Fruit fly (Drosophila melanogaster): ENCODE results near the gene wake.

Gene wake

dm6 chr3R:22707178-22707577 is 67.6 kb downstream of the wake start, which contains the start of gene CG13842:
Gene CG13842 (minus strand): TSS chr3R:22707278.
- TF ChIP-seq vvl (GFP tag; IDR thresholded peaks at IDR 0.05) (0 out of 2 replicates have a peak, but pooled peaks have one; percentile 10), crol (GFP tag; IDR thresholded peaks at IDR 0.05) (no peak), sna (GFP tag; IDR thresholded peaks at IDR 0.05; ENCODE audit: partially characterized antibody) (no peak), crc (GFP tag; optimal IDR thresholded peaks at IDR 0.05) (no peak), Ssrp (tag; optimal IDR thresholded peaks at IDR 0.05) (no peak), Dref (GFP tag; IDR thresholded peaks at IDR 0.05) (0 out of 2 replicates have a peak, but pooled peaks have one; percentile 9), gem (tag; optimal IDR thresholded peaks at IDR 0.05) (no peak)

dm6 chr3R:22710662-22711061 is 71.1 kb downstream of the wake start, which contains the start of gene CG4907:
Gene CG4907 (minus strand): TSS chr3R:22710762.
- no peak for TF ChIP-seq HLH54F (GFP tag; optimal IDR thresholded peaks at IDR 0.05)
- TF ChIP-seq pita (GFP tag; optimal IDR thresholded peaks at IDR 0.05): no peak
- no peak for TF ChIP-seq Hr3 (GFP tag; optimal IDR thresholded peaks at IDR 0.05)

- TF ChIP-seq kni (GFP tag; optimal IDR thresholded peaks at IDR 0.05): peak; percentile 23
- TF ChIP-seq pros (GFP tag; optimal IDR thresholded peaks at IDR 0.05): peak; percentile 94
- TF ChIP-seq CG12219 (GFP tag; optimal IDR thresholded peaks at IDR 0.05): no peak
- no peak for TF ChIP-seq mam (GFP tag; optimal IDR thresholded peaks at IDR 0.05)
- TF ChIP-seq nerfin-1 (tag; optimal IDR thresholded peaks at IDR 0.05): peak; percentile 31
- TF ChIP-seq twi (tag; optimal IDR thresholded peaks at IDR 0.05): peak; percentile 9
- 0 out of 2 replicates have a peak, but pooled peaks have one; percentile 7 for TF ChIP-seq seq (GFP tag; IDR thresholded peaks at IDR 0.05)
These were observed 78.3 kb downstream of the wake start for dm6 chr3R:22717863-22718262.

dm6 chr3R:22718401-22718800 is 78.8 kb downstream of the wake start:
- TF ChIP-seq CG11695 (GFP tag; IDR thresholded peaks at IDR 0.05) (no peak), Kr (GFP tag; optimal IDR thresholded peaks at IDR 0.05) (no peak), CG11398 (GFP tag; optimal IDR thresholded peaks at IDR 0.05) (no peak), CG12769 (tag; optimal IDR thresholded peaks at IDR 0.05) (no peak), CG12391 (tag; optimal IDR thresholded peaks at IDR 0.05) (no peak), Nf-YB (GFP tag; optimal IDR thresholded peaks at IDR 0.05) (no peak), PHDP (tag; optimal IDR thresholded peaks at IDR 0.05) (no peak), sens (GFP tag) (peak; percentile 57)

- TF ChIP-seq CG3847 (GFP tag; IDR thresholded peaks at IDR 0.05): no peak
- no peak for TF ChIP-seq CG10267 (tag; optimal IDR thresholded peaks at IDR 0.05)
- TF ChIP-seq CG13296 (GFP tag; optimal IDR thresholded peaks at IDR 0.05): no peak
- no peak for TF ChIP-seq BEAF-32 (GFP tag; optimal IDR thresholded peaks at IDR 0.05)
- no peak for TF ChIP-seq trem (tag; optimal IDR thresholded peaks at IDR 0.05)
- TF ChIP-seq tgo (GFP tag; IDR thresholded peaks at IDR 0.05): no peak
- no peak for TF ChIP-seq ftz-f1 (GFP tag; optimal IDR thresholded peaks at IDR 0.05)
- TF ChIP-seq pho (GFP tag; optimal IDR thresholded peaks at IDR 0.05): no peak
- TF ChIP-seq gsb-n (tag; optimal IDR thresholded peaks at IDR 0.05): peak; percentile 79
- no peak for TF ChIP-seq CG3163 (GFP tag; optimal IDR thresholded peaks at IDR 0.05)
- TF ChIP-seq Deaf1 (tag; optimal IDR thresholded peaks at IDR 0.05): no peak
- no peak for TF ChIP-seq CG12236 (GFP tag; optimal IDR thresholded peaks at IDR 0.05)
- no peak for TF ChIP-seq mirr (GFP tag; optimal IDR thresholded peaks at IDR 0.05)
- TF ChIP-seq CG2116 (GFP tag; optimal IDR thresholded peaks at IDR 0.05): no peak
- no peak for TF ChIP-seq chinmo (GFP tag; IDR thresholded peaks at IDR 0.05; ENCODE audit: partially characterized antibody)
- no peak for TF ChIP-seq Jarid2 (GFP tag; optimal IDR thresholded peaks at IDR 0.05)
- no peak for TF ChIP-seq CG6654 (GFP tag; optimal IDR thresholded peaks at IDR 0.05)
- TF ChIP-seq pros (GFP tag; optimal IDR thresholded peaks at IDR 0.05): peak; percentile 99
- no peak for TF ChIP-seq CG6254 (GFP tag; optimal IDR thresholded peaks at IDR 0.05)
- TF ChIP-seq tio (GFP tag; optimal IDR thresholded peaks at IDR 0.05): no peak
These were observed 79.5 kb downstream of the wake start for dm6 chr3R:22718937-22719606.
